Worm (Caenorhabditis elegans): ENCODE results near the gene msp-3.

Gene msp-3

DNA sequence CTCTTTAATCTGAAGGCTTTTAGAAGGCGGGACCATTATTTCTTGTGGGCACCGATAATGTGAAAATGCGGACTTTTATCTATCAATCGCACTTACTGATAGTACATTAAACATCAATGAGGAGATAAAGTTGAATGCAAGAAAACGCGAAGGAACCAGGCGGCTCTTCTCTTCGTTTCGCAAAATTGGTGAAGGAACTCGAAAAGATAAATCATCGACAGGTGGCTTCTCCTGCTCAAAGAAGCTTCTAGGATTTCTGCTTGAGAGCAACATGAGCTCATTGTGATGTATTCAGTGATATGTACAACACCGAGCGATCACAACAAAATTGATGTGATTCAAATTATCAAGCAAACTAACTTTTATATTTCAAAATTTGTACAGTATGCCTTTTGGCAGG lies 19.7 kb upstream of the msp-3 start:
- TF ChIP-seq elt-1 (tag; optimal IDR thresholded peaks at IDR 0.05) (no peak), ama-1 (optimal IDR thresholded peaks at IDR 0.05) (no peak), fos-1 (tag; optimal IDR thresholded peaks at IDR 0.05) (no peak), sma-3 (GFP tag; optimal IDR thresholded peaks at IDR 0.05) (no peak), F13H6.1 (tag; optimal IDR thresholded peaks at IDR 0.05) (peak; percentile 35), unc-39 (tag; optimal IDR thresholded peaks at IDR 0.05) (no peak), gmeb-1 (tag; optimal IDR thresholded peaks at IDR 0.05) (no peak), skn-1 (tag; optimal IDR thresholded peaks at IDR 0.05) (no peak), ztf-11 (tag; optimal IDR thresholded peaks at IDR 0.05) (no peak), nhr-129 (tag; optimal IDR thresholded peaks at IDR 0.05) (peak; percentile 16), ztf-4 (tag; optimal IDR thresholded peaks at IDR 0.05) (no peak), elt-3 (tag; optimal IDR thresholded peaks at IDR 0.05) (no peak), nhr-77 (tag; optimal IDR thresholded peaks at IDR 0.05) (no peak), nhr-10 (tag; optimal IDR thresholded peaks at IDR 0.05) (no peak), sma-9 (GFP tag; optimal IDR thresholded peaks at IDR 0.05) (peak; percentile 48), sma-9 (tag; optimal IDR thresholded peaks at IDR 0.05) (no peak), nhr-237 (tag; optimal IDR thresholded peaks at IDR 0.05) (no peak), lsy-2 (tag; optimal IDR thresholded peaks at IDR 0.05) (peak in 1 of 2 experiments; percentile 40), sem-4 (tag; optimal IDR thresholded peaks at IDR 0.05) (no peak)

DNA sequence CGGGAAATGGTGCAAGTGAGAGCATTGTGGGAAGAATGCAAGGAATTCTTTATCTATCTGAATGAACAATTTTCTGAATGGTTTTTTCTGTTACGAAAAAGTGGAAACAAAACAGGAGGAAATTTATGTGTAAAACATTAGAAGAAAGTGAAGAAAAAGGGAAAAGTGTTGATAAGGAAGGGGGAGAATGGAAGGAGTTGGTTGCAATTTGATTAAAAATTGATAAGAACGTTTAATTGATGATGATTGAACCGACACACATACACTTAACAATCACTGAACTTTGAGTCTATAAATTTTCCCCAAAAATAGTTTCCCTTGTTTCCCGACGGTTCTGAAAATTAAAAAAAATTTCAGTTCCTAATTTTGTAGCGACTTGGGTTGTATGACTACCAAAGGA lies 16.8 kb upstream of the msp-3 start:
- TF ChIP-seq fos-1 (tag; optimal IDR thresholded peaks at IDR 0.05) = peak; percentile 83
- TF ChIP-seq mdl-1 (tag; optimal IDR thresholded peaks at IDR 0.05) = no peak
- TF ChIP-seq gmeb-1 (tag; optimal IDR thresholded peaks at IDR 0.05) = no peak
- peak; percentile 24 for TF ChIP-seq crh-2 (tag; optimal IDR thresholded peaks at IDR 0.05)
- TF ChIP-seq elt-1 (tag; optimal IDR thresholded peaks at IDR 0.05) = no peak
- TF ChIP-seq blmp-1 (tag; optimal IDR thresholded peaks at IDR 0.05; ENCODE audit: insufficient read depth) = peak; percentile 77
- TF ChIP-seq ceh-16 (tag; optimal IDR thresholded peaks at IDR 0.05) = no peak
- TF ChIP-seq nhr-21 (tag; optimal IDR thresholded peaks at IDR 0.05) = no peak
- TF ChIP-seq mab-5 (tag; optimal IDR thresholded peaks at IDR 0.05) = no peak

DNA sequence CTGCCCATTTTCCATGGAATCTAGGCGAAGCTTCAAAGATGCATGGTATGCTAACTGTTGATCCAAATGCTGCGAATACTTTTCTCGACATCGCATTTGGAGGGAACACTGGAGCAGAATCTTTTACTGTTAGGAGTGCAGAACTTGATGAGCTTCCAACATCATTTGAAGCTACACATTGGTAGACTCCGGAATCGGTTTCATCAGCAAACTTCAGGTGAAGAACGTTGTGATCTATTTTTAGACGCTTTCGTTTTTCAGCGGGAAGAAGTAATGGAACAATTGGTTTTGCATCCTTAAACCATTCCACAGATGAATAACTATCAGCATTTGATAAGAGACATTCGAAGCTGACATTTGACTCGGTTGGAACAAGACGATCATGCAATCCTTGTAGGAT lies 14.4 kb upstream of the msp-3 start:
- TF ChIP-seq skn-1 (tag; optimal IDR thresholded peaks at IDR 0.05) = no peak
- no peak for TF ChIP-seq lin-13 (GFP tag; optimal IDR thresholded peaks at IDR 0.05)
- TF ChIP-seq ceh-82 (tag; optimal IDR thresholded peaks at IDR 0.05) = no peak
- no peak for TF ChIP-seq nhr-6 (tag; optimal IDR thresholded peaks at IDR 0.05)
- TF ChIP-seq nhr-129 (tag; optimal IDR thresholded peaks at IDR 0.05) = no peak
- no peak for TF ChIP-seq crh-2 (tag; optimal IDR thresholded peaks at IDR 0.05)
- TF ChIP-seq nhr-10 (tag; optimal IDR thresholded peaks at IDR 0.05) = no peak
- TF ChIP-seq mdl-1 (tag; optimal IDR thresholded peaks at IDR 0.05) = no peak
- TF ChIP-seq nhr-77 (tag; optimal IDR thresholded peaks at IDR 0.05) = no peak
- TF ChIP-seq zag-1 (tag; optimal IDR thresholded peaks at IDR 0.05) = no peak
- no peak for TF ChIP-seq nhr-21 (tag; optimal IDR thresholded peaks at IDR 0.05)
- TF ChIP-seq lin-39 (tag; optimal IDR thresholded peaks at IDR 0.05) = no peak
- TF ChIP-seq R02D3.7 (tag; optimal IDR thresholded peaks at IDR 0.05) = no peak
- no peak for TF ChIP-seq ztf-11 (tag; optimal IDR thresholded peaks at IDR 0.05)
- TF ChIP-seq peb-1 (tag; optimal IDR thresholded peaks at IDR 0.05) = no peak
- TF ChIP-seq ZK546.5 (tag; optimal IDR thresholded peaks at IDR 0.05) = no peak
- TF ChIP-seq blmp-1 (tag; optimal IDR thresholded peaks at IDR 0.05; ENCODE audit: insufficient read depth) = no peak
- TF ChIP-seq alr-1 (tag; optimal IDR thresholded peaks at IDR 0.05) = no peak

DNA sequence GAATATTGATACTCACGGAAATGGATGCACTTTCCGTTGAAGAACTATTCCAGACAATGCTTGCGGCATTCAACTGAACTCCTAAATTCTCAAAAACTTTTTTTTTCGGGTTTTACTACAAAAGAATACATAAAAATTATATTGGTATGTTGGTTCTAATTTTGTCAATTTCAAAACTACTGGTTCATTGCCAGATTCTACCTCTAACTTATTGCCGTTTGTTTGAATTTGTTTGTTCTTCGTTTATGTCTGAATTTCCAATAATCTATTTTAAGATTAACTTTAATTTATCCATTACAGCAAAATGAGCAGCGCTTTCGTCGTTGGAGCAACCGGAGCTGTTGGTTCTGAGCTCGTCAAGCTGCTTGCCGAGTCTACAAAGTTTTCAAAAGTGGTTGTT lies 11.0 kb upstream of the msp-3 start, which contains the start of gene C33F10.14:
Gene C33F10.14, plus strand, starts transcription at position 301 of the 400 bp plus-strand sequence.
- TF ChIP-seq blmp-1 (tag; optimal IDR thresholded peaks at IDR 0.05; ENCODE audit: insufficient read depth) (no peak), mab-5 (tag; optimal IDR thresholded peaks at IDR 0.05) (no peak), lsy-2 (tag; optimal IDR thresholded peaks at IDR 0.05) (no peak), nhr-77 (tag; optimal IDR thresholded peaks at IDR 0.05) (no peak), nhr-11 (tag; optimal IDR thresholded peaks at IDR 0.05) (no peak), sma-9 (GFP tag; optimal IDR thresholded peaks at IDR 0.05) (no peak), sma-9 (tag; optimal IDR thresholded peaks at IDR 0.05) (no peak), sma-3 (GFP tag; optimal IDR thresholded peaks at IDR 0.05) (no peak), ztf-1 (GFP tag; conservative IDR thresholded peaks at IDR 0.05) (no peak), alr-1 (tag; optimal IDR thresholded peaks at IDR 0.05) (no peak), gmeb-1 (tag; optimal IDR thresholded peaks at IDR 0.05) (no peak)

DNA sequence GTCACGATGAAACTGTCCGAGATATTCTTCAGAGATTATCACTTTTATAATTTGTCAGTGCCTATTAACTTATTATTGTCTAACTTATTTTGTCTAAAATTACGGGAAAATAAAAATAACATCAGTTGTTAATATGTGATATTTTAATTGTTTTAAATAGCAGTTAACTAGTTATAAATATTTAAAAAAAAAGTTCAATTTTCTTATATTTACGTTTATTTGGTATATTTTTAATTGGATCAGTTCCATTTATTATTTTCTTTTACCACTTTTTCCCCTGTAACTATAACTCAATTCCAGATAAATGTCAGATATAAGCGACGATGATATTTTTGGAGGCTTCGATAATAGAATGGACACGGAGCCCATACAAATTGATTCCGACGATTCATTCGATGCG lies 9.4 kb upstream of the msp-3 start, which contains the start of gene C33F10.4:
Gene C33F10.4, plus strand, starts transcription at position 301 of the 400 bp plus-strand sequence.
- TF ChIP-seq F13H6.1 (tag; optimal IDR thresholded peaks at IDR 0.05) (no peak), alr-1 (tag; optimal IDR thresholded peaks at IDR 0.05) (no peak), nhr-129 (tag; optimal IDR thresholded peaks at IDR 0.05) (no peak), nhr-12 (tag; optimal IDR thresholded peaks at IDR 0.05) (no peak), nhr-23 (tag; optimal IDR thresholded peaks at IDR 0.05) (no peak), gmeb-1 (tag; optimal IDR thresholded peaks at IDR 0.05) (no peak)
